Fruit fly (Drosophila melanogaster) whole organism, adult: Measurements from ENCODE around the gene Grip71.

Experiments
- CG11617 ChIP-seq: fragments of 200-800 bp; sonication (Bioruptor generic); optimal IDR thresholded peaks from 2 replicates; lab custom pipeline; 2017; ENCODE audit warnings: mild to moderate bottlenecking, missing biosample characterization, missing genetic modification reagents, missing genetic modification characterization
- CG12768 ChIP-seq: fragments of 200-800 bp; sonication (Bioruptor generic); optimal IDR thresholded peaks from 2 replicates; lab custom pipeline; 2017; ENCODE audit warnings: missing biosample characterization, missing genetic modification characterization, mild to moderate bottlenecking, moderate library complexity, missing genetic modification reagents
- CG14711 ChIP-seq: fragments of 200-800 bp; sonication (Bioruptor generic); optimal IDR thresholded peaks from 2 replicates; lab custom pipeline; 2018; ENCODE audit warnings: missing biosample characterization, mild to moderate bottlenecking, missing genetic modification characterization, moderate library complexity
- CG1620 ChIP-seq: fragments of 200-800 bp; sonication (Bioruptor generic); optimal IDR thresholded peaks from 2 replicates; lab custom pipeline; 2016; ENCODE audit warnings: missing biosample characterization, missing genetic modification characterization
- CG33017 ChIP-seq: fragments of 200-800 bp; sonication (Bioruptor generic); optimal IDR thresholded peaks from 2 replicates; lab custom pipeline; 2018; ENCODE audit warnings: missing biosample characterization, mild to moderate bottlenecking, missing genetic modification characterization, moderate library complexity
- CG5204 ChIP-seq: fragments of 200-800 bp; sonication (Bioruptor generic); optimal IDR thresholded peaks from 2 replicates; lab custom pipeline; 2016; ENCODE audit warnings: missing biosample characterization, missing genetic modification characterization
- CG7045 ChIP-seq: fragments of 200-800 bp; sonication (Bioruptor generic); optimal IDR thresholded peaks from 2 replicates; lab custom pipeline; 2017; ENCODE audit warnings: missing biosample characterization, mild to moderate bottlenecking, missing genetic modification characterization
- CG7101 ChIP-seq: fragments of 200-800 bp; sonication (Bioruptor generic); optimal IDR thresholded peaks from 2 replicates; lab custom pipeline; 2018; ENCODE audit warnings: missing biosample characterization, mild to moderate bottlenecking, missing genetic modification characterization, moderate library complexity
- Clk ChIP-seq: fragments of 200-800 bp; sonication (Bioruptor generic); optimal IDR thresholded peaks from 2 replicates; lab custom pipeline; 2017; ENCODE audit warnings: missing biosample characterization, missing genetic modification characterization
- Crg-1 ChIP-seq: fragments of 200-800 bp; sonication (Bioruptor generic); optimal IDR thresholded peaks from 2 replicates; lab custom pipeline; 2016; ENCODE audit warnings: missing biosample characterization, missing genetic modification characterization
- Hr96 ChIP-seq: fragments of 200-800 bp; sonication (Bioruptor generic); optimal IDR thresholded peaks from 2 replicates; lab custom pipeline; 2016; ENCODE audit warnings: missing biosample characterization, missing genetic modification characterization
- Mnt ChIP-seq: fragments of 200-800 bp; sonication (Bioruptor generic); optimal IDR thresholded peaks from 2 replicates; lab custom pipeline; 2016; ENCODE audit warnings: missing biosample characterization, mild to moderate bottlenecking, missing genetic modification characterization
- bab1 ChIP-seq: fragments of 200-800 bp; sonication (Bioruptor generic); optimal IDR thresholded peaks from 3 replicates; lab custom pipeline; 2019; ENCODE audit warnings: missing biosample characterization, mild to moderate bottlenecking, missing genetic modification characterization, moderate library complexity
- cic ChIP-seq: fragments of 200-800 bp; sonication (Bioruptor generic); optimal IDR thresholded peaks from 2 replicates; lab custom pipeline; 2017; ENCODE audit warnings: missing biosample characterization, mild to moderate bottlenecking, missing genetic modification characterization, moderate library complexity
- cnc ChIP-seq, 2 experiments: fragments of >200 bp; optimal IDR thresholded peaks; 2 replicates each; lab custom pipeline; 2017
- kay ChIP-seq: fragments of 200-800 bp; sonication (Bioruptor generic); peaks from one replicate; lab custom pipeline; 2016; ENCODE audit warnings: missing biosample characterization, missing genetic modification characterization, borderline replicate concordance
- ovo ChIP-seq: fragments of 200-800 bp; sonication (Bioruptor generic); optimal IDR thresholded peaks from 2 replicates; lab custom pipeline; 2016; ENCODE audit warnings: missing biosample characterization, missing genetic modification characterization
- pad ChIP-seq: fragments of 200-800 bp; sonication (Bioruptor generic); optimal IDR thresholded peaks from 3 replicates; lab custom pipeline; 2017; ENCODE audit warnings: missing biosample characterization, missing genetic modification characterization, mild to moderate bottlenecking, moderate library complexity, missing genetic modification reagents
- tj ChIP-seq: fragments of 200-800 bp; sonication (Bioruptor generic); optimal IDR thresholded peaks from 3 replicates; lab custom pipeline; 2017; ENCODE audit warnings: missing biosample characterization, mild to moderate bottlenecking, missing genetic modification characterization, moderate library complexity
- toe ChIP-seq: fragments of 200-800 bp; sonication (Bioruptor generic); optimal IDR thresholded peaks from 2 replicates; lab custom pipeline; 2016; ENCODE audit warnings: missing biosample characterization, missing genetic modification characterization

The Grip71 gene

DNA sequence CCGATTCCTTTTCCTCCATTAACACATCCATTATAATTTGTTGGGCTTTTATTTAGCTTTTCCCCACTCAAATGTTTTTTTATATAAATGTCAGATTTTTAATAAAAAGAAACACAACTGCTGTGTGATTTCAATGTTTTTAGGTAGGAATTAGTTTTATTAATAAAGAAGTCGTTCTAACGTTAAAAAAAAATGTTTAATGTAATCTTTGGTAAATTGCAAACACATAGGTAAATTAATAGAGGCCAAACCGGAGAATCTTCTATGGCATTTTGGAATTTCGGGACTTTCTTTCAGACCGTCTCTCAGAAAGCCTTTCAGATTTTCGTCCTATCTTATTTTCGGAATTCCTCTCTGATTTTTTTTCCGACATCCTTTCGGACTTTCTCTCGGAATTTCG, 35.5 kb upstream of the Grip71 start, which contains the start of gene CG43339:
Gene CG43339, minus strand, starts transcription at position 101 of the 400 bp plus-strand sequence.
- TF ChIP-seq cnc (optimal IDR thresholded peaks at IDR 0.05; lab: Kevin White, UChicago) (no peak), tj (GFP tag; lab: Kevin White, UChicago) (no peak), Mnt (no peak), CG5204 (GFP tag; lab: Kevin White, UChicago) (no peak), ovo (no peak), kay (GFP tag; lab: Kevin White, UChicago) (no peak), CG7045 (GFP tag; lab: Kevin White, UChicago) (no peak), Hr96 (no peak), CG11617 (no peak), CG1620 (GFP tag; lab: Kevin White, UChicago) (no peak)

DNA sequence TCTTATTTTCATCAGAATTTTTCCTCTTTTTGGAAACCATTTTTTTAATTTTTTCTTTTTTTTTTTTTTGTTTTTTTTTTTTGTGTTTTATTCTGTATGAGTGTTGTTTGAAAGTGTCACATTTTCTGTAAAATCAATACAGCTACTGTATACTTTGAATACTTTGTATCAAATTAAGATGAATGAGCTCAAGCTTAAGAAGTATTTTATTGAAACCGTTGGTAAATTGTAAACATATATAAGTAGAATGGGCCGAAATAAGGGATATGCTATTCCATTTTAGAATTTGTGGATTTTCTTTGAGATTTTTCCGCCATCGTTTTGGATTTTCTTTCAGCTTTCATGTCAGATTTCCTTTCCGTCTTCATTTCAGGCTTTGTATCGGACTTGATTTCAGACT, 33.7 kb upstream of the Grip71 start, which contains the start of gene Mst36Fb:
Gene Mst36Fb, minus strand, starts transcription at position 101 of the 400 bp plus-strand sequence.
- no peak for TF ChIP-seq CG14711 (tag; lab: Kevin White, UChicago)
- no peak for TF ChIP-seq Mnt

DNA sequence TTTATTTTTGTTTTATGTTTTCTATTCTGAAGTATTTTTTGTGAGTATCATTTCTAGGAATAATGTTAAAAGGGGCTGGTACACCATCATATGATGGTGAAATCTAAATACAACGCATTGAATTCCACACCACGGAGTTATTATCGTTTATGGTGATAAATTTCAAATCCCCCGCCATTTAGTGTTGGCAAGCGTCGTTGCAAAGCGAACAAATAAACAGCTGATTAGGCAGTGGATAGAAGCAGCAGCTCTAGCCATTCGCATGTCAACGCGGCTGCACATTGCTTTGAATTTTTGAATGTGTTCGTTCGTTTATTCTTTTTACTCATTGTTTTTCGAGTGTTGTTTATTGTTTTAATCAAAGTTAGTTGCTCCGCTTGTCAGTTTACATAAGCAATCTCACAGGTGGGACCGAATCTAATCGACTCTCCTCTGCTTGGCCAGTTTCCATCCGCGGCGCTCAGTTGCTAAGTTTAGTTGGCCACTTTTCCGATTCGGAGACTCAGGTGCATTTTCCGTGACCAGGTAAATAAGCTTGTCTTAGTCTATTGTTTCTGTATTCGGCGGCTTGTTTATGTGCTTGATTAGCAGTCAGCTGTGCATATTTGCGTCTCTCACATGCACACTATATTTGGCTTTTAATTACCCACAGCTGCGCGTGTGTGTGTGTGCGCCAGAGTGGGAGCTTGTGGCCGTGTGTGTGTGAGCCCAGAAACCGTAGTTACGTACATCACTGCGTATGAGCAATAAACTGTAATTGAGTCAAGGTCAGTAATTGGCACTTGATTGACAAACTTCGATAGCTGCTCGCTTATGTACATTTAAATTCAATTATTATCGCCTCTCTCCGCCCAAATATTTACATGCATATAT, 31.5 kb upstream of the Grip71 start, which contains the start of the genes Mst36Fa and CG31751:
Gene Mst36Fa, minus strand, starts transcription at position 51 of the 873 bp plus-strand sequence.
Gene CG31751, plus strand, starts transcription at position 274 of the 873 bp plus-strand sequence.
- TF ChIP-seq CG33017 (tag; lab: Kevin White, UChicago) (peak; percentile 72), bab1 (GFP tag; lab: Kevin White, UChicago) (peak; percentile 51), CG1620 (GFP tag; lab: Kevin White, UChicago) (peak; percentile 53), Crg-1 (GFP tag; lab: Kevin White, UChicago) (peak; percentile 80), Hr96 (no peak), CG11617 (peak; percentile 80), CG5204 (GFP tag; lab: Kevin White, UChicago) (no peak), ovo (peak; percentile 3), kay (GFP tag; lab: Kevin White, UChicago) (no peak), Clk (GFP tag; lab: Kevin White, UChicago) (peak; percentile 45), Mnt (peak; percentile 73), cnc (optimal IDR thresholded peaks at IDR 0.05; lab: Kevin White, UChicago) (no peak), CG7045 (GFP tag; lab: Kevin White, UChicago) (peak; percentile 58), pad (GFP tag; lab: Kevin White, UChicago) (peak; percentile 70), CG7101 (peak; percentile 82), CG14711 (tag; lab: Kevin White, UChicago) (peak; percentile 42), tj (GFP tag; lab: Kevin White, UChicago) (peak; percentile 42), cic (GFP tag; lab: Kevin White, UChicago) (peak; percentile 95), CG12768 (GFP tag; lab: Kevin White, UChicago) (peak; percentile 85), toe (GFP tag; lab: Kevin White, UChicago) (peak; percentile 64)

DNA sequence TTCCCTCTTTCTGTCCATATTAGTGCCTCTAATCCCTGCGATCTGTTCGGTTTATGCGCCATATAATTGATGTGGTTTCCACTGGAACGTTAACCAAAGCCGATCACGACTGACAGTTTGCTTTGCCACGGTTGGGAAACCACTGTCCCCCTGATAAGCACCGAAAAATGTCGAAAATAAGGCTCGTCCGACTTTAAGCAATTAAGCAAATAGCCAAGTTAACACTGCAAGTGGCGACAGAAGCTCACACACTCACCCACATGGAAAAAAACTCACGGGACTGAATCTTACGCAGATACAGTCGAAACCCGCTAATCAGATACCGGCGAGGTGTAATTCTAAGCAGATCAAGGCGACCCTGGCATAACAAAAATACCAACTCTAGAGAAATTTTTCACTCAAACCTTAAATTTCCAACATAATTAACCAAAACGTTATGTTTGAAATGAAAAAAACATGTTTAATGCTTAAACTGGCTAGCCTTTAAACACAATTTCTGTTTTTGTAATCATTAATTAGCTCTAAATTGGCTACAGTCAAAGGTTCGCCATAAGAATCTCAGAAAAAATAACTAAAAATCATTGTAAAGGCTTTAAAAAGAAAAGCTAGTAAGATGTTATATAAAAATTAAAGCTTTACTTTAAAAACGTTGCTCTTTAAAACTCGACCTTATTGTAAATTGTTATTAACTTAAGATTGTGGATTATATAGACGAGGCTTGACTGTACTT, 30.6 kb upstream of the Grip71 start:
- TF ChIP-seq CG14711 (tag; lab: Kevin White, UChicago) = no peak
- TF ChIP-seq CG12768 (GFP tag; lab: Kevin White, UChicago) = peak; percentile 11
- TF ChIP-seq ovo = no peak
- no peak for TF ChIP-seq tj (GFP tag; lab: Kevin White, UChicago)
- no peak for TF ChIP-seq CG33017 (tag; lab: Kevin White, UChicago)
- TF ChIP-seq Clk (GFP tag; lab: Kevin White, UChicago) = no peak
- TF ChIP-seq cic (GFP tag; lab: Kevin White, UChicago) = no peak
- no peak for TF ChIP-seq Hr96
- TF ChIP-seq pad (GFP tag; lab: Kevin White, UChicago) = no peak
- peak; percentile 17 for TF ChIP-seq CG7101
- peak; percentile 54 for TF ChIP-seq CG7045 (GFP tag; lab: Kevin White, UChicago)
- no peak for TF ChIP-seq toe (GFP tag; lab: Kevin White, UChicago)
- TF ChIP-seq cnc (optimal IDR thresholded peaks at IDR 0.05; lab: Kevin White, UChicago) = no peak
- TF ChIP-seq CG1620 (GFP tag; lab: Kevin White, UChicago) = no peak
- no peak for TF ChIP-seq CG5204 (GFP tag; lab: Kevin White, UChicago)
- TF ChIP-seq Mnt = peak; percentile 10
- no peak for TF ChIP-seq Crg-1 (GFP tag; lab: Kevin White, UChicago)
- no peak for TF ChIP-seq bab1 (GFP tag; lab: Kevin White, UChicago)
- no peak for TF ChIP-seq CG11617
- peak; percentile 4 for TF ChIP-seq kay (GFP tag; lab: Kevin White, UChicago)

DNA sequence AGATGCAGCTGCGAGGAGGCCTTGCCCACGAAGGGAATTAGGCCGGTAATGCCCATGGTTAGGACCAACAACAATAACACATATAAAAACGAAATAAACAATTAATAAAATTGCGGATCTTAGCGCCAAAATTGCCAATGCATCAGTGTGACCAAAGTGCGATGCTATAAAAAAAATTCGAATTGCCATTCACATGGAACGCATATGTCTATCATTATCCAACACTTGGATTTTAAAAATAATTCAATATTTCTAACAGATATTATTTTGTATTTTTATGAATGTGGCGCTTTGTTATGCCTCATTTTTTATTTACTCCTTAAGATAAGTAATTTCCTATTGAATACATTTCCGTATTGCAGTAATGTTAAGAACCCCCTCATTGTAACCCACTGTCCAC, 26.7 kb upstream of the Grip71 start, which contains the start of gene tos:
Gene tos, minus strand, starts transcription at position 173 of the 400 bp plus-strand sequence.
- TF ChIP-seq bab1 (GFP tag; lab: Kevin White, UChicago) (peak; percentile 9), Clk (GFP tag; lab: Kevin White, UChicago) (no peak), CG7101 (peak; percentile 33), kay (GFP tag; lab: Kevin White, UChicago) (peak; percentile 24), CG12768 (GFP tag; lab: Kevin White, UChicago) (no peak), CG33017 (tag; lab: Kevin White, UChicago) (no peak), Crg-1 (GFP tag; lab: Kevin White, UChicago) (peak; percentile 12), CG1620 (GFP tag; lab: Kevin White, UChicago) (peak; percentile 7), CG14711 (tag; lab: Kevin White, UChicago) (no peak)
